Fruit fly (Drosophila melanogaster) whole organism, embryonic: ENCODE measurements around the gene Cad74A.

Experiments used
- Atf3 ChIP-seq: fragments of 200-800 bp; sonication (Bioruptor generic); optimal IDR thresholded peaks from 3 replicates; lab custom pipeline; 2016; ENCODE audit warnings: missing biosample characterization, missing genetic modification characterization
- BEAF-32 ChIP-seq: fragments of 200-800 bp; sonication (Bioruptor generic); optimal IDR thresholded peaks from 3 replicates; lab custom pipeline; 2017; ENCODE audit warnings: missing biosample characterization, missing genetic modification characterization, mild to moderate bottlenecking, moderate library complexity, missing genetic modification reagents
- Bteb2 ChIP-seq: fragments of 200-800 bp; sonication (Bioruptor generic); optimal IDR thresholded peaks from 2 replicates; lab custom pipeline; 2016; ENCODE audit warnings: missing biosample characterization, missing genetic modification characterization
- CG10366 ChIP-seq: fragments of 200-800 bp; sonication (Bioruptor generic); IDR thresholded peaks from 2 replicates; pipeline ENCODE4 v1.3.6; 2022; ENCODE audit warnings: missing biosample characterization, missing genetic modification characterization
- CG11398 ChIP-seq: fragments of 200-800 bp; sonication (Bioruptor generic); optimal IDR thresholded peaks from 2 replicates; lab custom pipeline; 2016; ENCODE audit warnings: missing biosample characterization, missing genetic modification characterization
- CG11696 ChIP-seq: fragments of 200-800 bp; sonication (Bioruptor generic); IDR thresholded peaks from 2 replicates; pipeline ENCODE4 v1.3.6; 2022; ENCODE audit warnings: missing biosample characterization, missing genetic modification characterization
- CG12299 ChIP-seq: fragments of 200-800 bp; sonication (Bioruptor generic); optimal IDR thresholded peaks from 2 replicates; lab custom pipeline; 2018; ENCODE audit warnings: missing biosample characterization, mild to moderate bottlenecking, missing genetic modification characterization
- CG13287 ChIP-seq: fragments of 200-800 bp; sonication (Bioruptor generic); IDR thresholded peaks from 2 replicates; pipeline ENCODE4 v1.3.6; 2022; ENCODE audit warnings: missing biosample characterization, missing genetic modification characterization; ENCODE audit not compliant: partially characterized antibody
- CG1602 ChIP-seq: fragments of 200-800 bp; sonication (Bioruptor generic); optimal IDR thresholded peaks from 3 replicates; lab custom pipeline; 2016; ENCODE audit warnings: missing biosample characterization, missing genetic modification characterization
- CG17328 ChIP-seq: fragments of 200-800 bp; sonication (Bioruptor generic); IDR thresholded peaks from 2 replicates; pipeline ENCODE4 v1.3.6; 2022; ENCODE audit warnings: missing biosample characterization, missing genetic modification characterization
- CG17802 ChIP-seq: fragments of 200-800 bp; sonication (Bioruptor generic); optimal IDR thresholded peaks from 2 replicates; lab custom pipeline; 2018; ENCODE audit warnings: missing biosample characterization, mild to moderate bottlenecking, missing genetic modification characterization, moderate library complexity
- CG1832 ChIP-seq: fragments of 200-800 bp; sonication (Bioruptor generic); optimal IDR thresholded peaks from 2 replicates; lab custom pipeline; 2017; ENCODE audit warnings: missing biosample characterization, mild to moderate bottlenecking, missing genetic modification characterization, inconsistent platforms
- CG2199 ChIP-seq: fragments of 200-800 bp; sonication (Bioruptor generic); IDR thresholded peaks from 3 replicates; pipeline ENCODE4 v1.3.6; 2022; ENCODE audit warnings: missing biosample characterization, missing genetic modification characterization
- CG3065 ChIP-seq: fragments of 200-800 bp; sonication (Bioruptor generic); optimal IDR thresholded peaks from 2 replicates; lab custom pipeline; 2016; ENCODE audit warnings: missing biosample characterization, missing genetic modification characterization
- CG4282 ChIP-seq: fragments of 200-800 bp; sonication (Bioruptor generic); optimal IDR thresholded peaks from 2 replicates; lab custom pipeline; 2016; ENCODE audit warnings: missing biosample characterization, missing genetic modification characterization
- CG5180 ChIP-seq: fragments of 200-800 bp; sonication (Bioruptor generic); optimal IDR thresholded peaks from 3 replicates; lab custom pipeline; 2017; ENCODE audit warnings: missing biosample characterization, missing genetic modification characterization, mild to moderate bottlenecking, moderate library complexity, missing genetic modification reagents
- CG6791 ChIP-seq: fragments of 200-800 bp; sonication (Bioruptor generic); IDR thresholded peaks from 3 replicates; pipeline ENCODE4 v1.3.6; 2022; ENCODE audit warnings: missing biosample characterization, missing genetic modification characterization; ENCODE audit not compliant: partially characterized antibody
- CG7745 ChIP-seq: fragments of 200-800 bp; sonication (Bioruptor generic); optimal IDR thresholded peaks from 2 replicates; lab custom pipeline; 2018; ENCODE audit warnings: missing biosample characterization, mild to moderate bottlenecking, missing genetic modification characterization, moderate library complexity
- CG8388 ChIP-seq: fragments of 200-800 bp; sonication (Bioruptor generic); optimal IDR thresholded peaks from 2 replicates; lab custom pipeline; 2019; ENCODE audit warnings: missing biosample characterization, mild to moderate bottlenecking, missing genetic modification characterization, moderate library complexity
- CG9797 ChIP-seq: fragments of 200-800 bp; sonication (Bioruptor generic); optimal IDR thresholded peaks from 3 replicates; lab custom pipeline; 2018; ENCODE audit warnings: missing biosample characterization, mild to moderate bottlenecking, missing genetic modification characterization
- CkIIα-i1 ChIP-seq: fragments of 200-800 bp; sonication (Bioruptor generic); IDR thresholded peaks from 2 replicates; pipeline ENCODE4 v1.3.6; 2022; ENCODE audit warnings: missing biosample characterization, missing genetic modification characterization
- Dll ChIP-seq: fragments of 200-800 bp; sonication (Bioruptor generic); IDR thresholded peaks from 4 replicates; pipeline ENCODE4 v1.3.6; 2022; ENCODE audit warnings: missing biosample characterization, missing genetic modification characterization; ENCODE audit not compliant: partially characterized antibody
- Elba2 ChIP-seq: fragments of 200-800 bp; sonication (Bioruptor generic); optimal IDR thresholded peaks from 3 replicates; lab custom pipeline; 2016; ENCODE audit warnings: missing biosample characterization, missing genetic modification characterization
- Ets65A ChIP-seq: fragments of 200-800 bp; sonication (Bioruptor generic); peaks from one replicate; lab custom pipeline; 2016; ENCODE audit warnings: missing biosample characterization, missing genetic modification characterization
- Ets97D ChIP-seq: fragments of 200-800 bp; sonication (Bioruptor generic); optimal IDR thresholded peaks from 3 replicates; lab custom pipeline; 2016; ENCODE audit warnings: missing biosample characterization, missing genetic modification characterization
- HLH4C ChIP-seq: fragments of 200-800 bp; sonication (Bioruptor generic); IDR thresholded peaks from 3 replicates; pipeline ENCODE4 v1.3.6; 2022; ENCODE audit warnings: missing biosample characterization, missing genetic modification characterization; ENCODE audit not compliant: partially characterized antibody
- Med ChIP-seq: fragments of 200-800 bp; sonication (Bioruptor generic); peaks from one replicate; lab custom pipeline; 2016; ENCODE audit warnings: missing biosample characterization, missing genetic modification characterization, mild to moderate bottlenecking, inconsistent platforms, moderate library complexity
- Myb ChIP-seq: fragments of 200-800 bp; sonication (Bioruptor generic); optimal IDR thresholded peaks from 2 replicates; lab custom pipeline; 2016; ENCODE audit warnings: missing biosample characterization, missing genetic modification characterization
- Scr ChIP-seq: fragments of 200-800 bp; sonication (Bioruptor generic); IDR thresholded peaks from 2 replicates; pipeline ENCODE4 v1.3.6; 2022; ENCODE audit warnings: missing biosample characterization, missing genetic modification characterization; ENCODE audit not compliant: partially characterized antibody
- amos ChIP-seq: fragments of 200-800 bp; sonication (Bioruptor generic); IDR thresholded peaks from 2 replicates; pipeline ENCODE4 v1.3.6; 2022; ENCODE audit warnings: missing biosample characterization, missing genetic modification characterization; ENCODE audit not compliant: partially characterized antibody
- caup ChIP-seq: fragments of 200-800 bp; sonication (Bioruptor generic); optimal IDR thresholded peaks from 3 replicates; lab custom pipeline; 2017; ENCODE audit warnings: missing biosample characterization, mild to moderate bottlenecking, missing genetic modification characterization, moderate library complexity; ENCODE audit not compliant: severe bottlenecking
- cg ChIP-seq: fragments of 200-800 bp; sonication (Bioruptor generic); optimal IDR thresholded peaks from 3 replicates; lab custom pipeline; 2019; ENCODE audit warnings: missing biosample characterization, mild to moderate bottlenecking, missing genetic modification characterization, moderate library complexity
- chinmo ChIP-seq: fragments of 200-800 bp; sonication (Bioruptor generic); IDR thresholded peaks from 4 replicates; pipeline ENCODE4 v1.3.6; 2022; ENCODE audit warnings: missing biosample characterization, missing genetic modification characterization; ENCODE audit not compliant: partially characterized antibody
- chn ChIP-seq: fragments of 200-800 bp; sonication (Bioruptor generic); optimal IDR thresholded peaks from 2 replicates; lab custom pipeline; 2016; ENCODE audit warnings: missing biosample characterization, missing genetic modification characterization
- crol ChIP-seq: fragments of 200-800 bp; sonication (Bioruptor generic); IDR thresholded peaks from 2 replicates; pipeline ENCODE4 v1.3.6; 2022; ENCODE audit warnings: missing biosample characterization, missing genetic modification characterization
- dati ChIP-seq: fragments of 200-800 bp; sonication (Bioruptor generic); IDR thresholded peaks from 2 replicates; pipeline ENCODE4 v1.3.6; 2022; ENCODE audit warnings: missing biosample characterization, missing genetic modification characterization
- dimm ChIP-seq: fragments of 200-800 bp; sonication (Bioruptor generic); IDR thresholded peaks from 2 replicates; pipeline ENCODE4 v1.3.6; 2022; ENCODE audit warnings: missing biosample characterization, missing genetic modification characterization
- hb ChIP-seq: fragments of 200-800 bp; sonication (Bioruptor generic); IDR thresholded peaks from 3 replicates; pipeline ENCODE4 v1.3.6; 2022; ENCODE audit warnings: missing biosample characterization, missing genetic modification characterization; ENCODE audit not compliant: partially characterized antibody
- her ChIP-seq: fragments of 200-800 bp; sonication (Bioruptor generic); optimal IDR thresholded peaks from 2 replicates; lab custom pipeline; 2016; ENCODE audit warnings: missing biosample characterization, missing genetic modification characterization
- sim ChIP-seq: fragments of 200-800 bp; sonication (Bioruptor generic); IDR thresholded peaks from 2 replicates; pipeline ENCODE4 v1.3.6; 2022; ENCODE audit warnings: missing biosample characterization, missing genetic modification characterization
- sna ChIP-seq: fragments of 200-800 bp; sonication (Bioruptor generic); IDR thresholded peaks from 2 replicates; pipeline ENCODE4 v1.3.6; 2022; ENCODE audit warnings: missing biosample characterization, missing genetic modification characterization; ENCODE audit not compliant: partially characterized antibody
- sr ChIP-seq: fragments of 200-800 bp; sonication (Bioruptor generic); IDR thresholded peaks from 3 replicates; pipeline ENCODE4 v1.3.6; 2022; ENCODE audit warnings: missing biosample characterization, missing genetic modification characterization
- tna ChIP-seq: fragments of 200-800 bp; sonication (Bioruptor generic); IDR thresholded peaks from 2 replicates; pipeline ENCODE4 v1.3.6; 2022; ENCODE audit warnings: missing biosample characterization, missing genetic modification characterization; ENCODE audit not compliant: partially characterized antibody
- unc-4 ChIP-seq: fragments of 200-800 bp; sonication (Bioruptor generic); IDR thresholded peaks from 2 replicates; pipeline ENCODE4 v1.3.6; 2022; ENCODE audit warnings: missing biosample characterization, missing genetic modification characterization; ENCODE audit not compliant: partially characterized antibody

Cad74A gene

dm6 chr3L:17404646-17405045 lies 25.3 kb upstream of the Cad74A start (continued):
- TF ChIP-seq Atf3 (GFP tag; lab: Kevin White, UChicago): no peak
- no peak for TF ChIP-seq Elba2 (GFP tag; lab: Kevin White, UChicago)
- no peak for TF ChIP-seq dati (GFP tag; lab: Robert Waterston, UW)
- TF ChIP-seq CG7745 (tag; lab: Kevin White, UChicago): no peak
- TF ChIP-seq CG4282 (GFP tag; lab: Kevin White, UChicago): no peak
- TF ChIP-seq CG11696 (GFP tag; lab: Robert Waterston, UW): no peak
- no peak for TF ChIP-seq CG1602 (GFP tag; lab: Kevin White, UChicago)

- TF ChIP-seq unc-4 (GFP tag; lab: Robert Waterston, UW) (0 out of 2 replicates have a peak, but pooled peaks have one; percentile 35), HLH4C (GFP tag; lab: Robert Waterston, UW) (peak; percentile 33; the same call in 1 of the 3 replicates), sim (GFP tag; lab: Robert Waterston, UW) (no peak), hb (0 out of 3 replicates have a peak, but pooled peaks have one; percentile 48), sna (GFP tag; lab: Robert Waterston, UW) (no peak), CG6791 (0 out of 3 replicates have a peak, but pooled peaks have one; percentile 56), chinmo (GFP tag; lab: Robert Waterston, UW) (0 out of 4 replicates have a peak, but pooled peaks have one; percentile 47), crol (GFP tag; lab: Robert Waterston, UW) (peak; percentile 55), Dll (GFP tag; lab: Robert Waterston, UW) (peak; percentile 54; the same call in 1 of the 4 replicates), Scr (peak; percentile 54), Ets97D (GFP tag; lab: Kevin White, UChicago) (no peak), CG13287 (GFP tag; lab: Robert Waterston, UW) (peak; percentile 37; the same call in 1 of the 2 replicates), amos (GFP tag; lab: Robert Waterston, UW) (peak; percentile 43; the same call in 1 of the 2 replicates), BEAF-32 (peak; percentile 35), CG11398 (GFP tag; lab: Kevin White, UChicago) (no peak), CG17802 (tag; lab: Kevin White, UChicago) (no peak), CG2199 (GFP tag; lab: Robert Waterston, UW) (0 out of 3 replicates have a peak, but pooled peaks have one; percentile 44)
Observed at dm6 chr3L:17403268-17403667, 23.9 kb upstream of the Cad74A start.

- TF ChIP-seq CG1832: no peak
- TF ChIP-seq Ets65A (GFP tag; lab: Kevin White, UChicago): peak; percentile 91
- peak; percentile 65 for TF ChIP-seq CG8388
- TF ChIP-seq dimm: 0 out of 2 replicates have a peak, but pooled peaks have one; percentile 12
Observed at dm6 chr3L:17402399-17402798, 23.1 kb upstream of the Cad74A start.

dm6 chr3L:17401411-17401810 lies 22.1 kb upstream of the Cad74A start:
- TF ChIP-seq CkIIα-i1 (GFP tag; lab: Robert Waterston, UW) (no peak), caup (GFP tag; lab: Kevin White, UChicago) (no peak), sr (GFP tag; lab: Robert Waterston, UW) (0 out of 3 replicates have a peak, but pooled peaks have one; percentile 9), Ets97D (GFP tag; lab: Kevin White, UChicago) (no peak), chn (GFP tag; lab: Kevin White, UChicago) (no peak), Med (GFP tag; lab: Kevin White, UChicago) (peak; percentile 63), CG5180 (GFP tag; lab: Kevin White, UChicago) (no peak), Ets65A (GFP tag; lab: Kevin White, UChicago) (peak; percentile 83), cg (GFP tag; lab: Kevin White, UChicago) (no peak), chinmo (GFP tag; lab: Robert Waterston, UW) (0 out of 4 replicates have a peak, but pooled peaks have one; percentile 25), Bteb2 (GFP tag; lab: Kevin White, UChicago) (no peak), tna (no peak), CG9797 (GFP tag; lab: Kevin White, UChicago) (no peak), CG3065 (no peak), dati (GFP tag; lab: Robert Waterston, UW) (no peak), CG10366 (GFP tag; lab: Robert Waterston, UW) (no peak), CG8388 (no peak), her (GFP tag; lab: Kevin White, UChicago) (no peak), Myb (GFP tag; lab: Kevin White, UChicago) (no peak), CG17328 (no peak), CG12299 (tag; lab: Kevin White, UChicago) (no peak)
